Worm (Caenorhabditis elegans) whole organism, L2 larva: ENCODE results near the gene C08F11.12.

Source experiments
- ama-1 ChIP-seq: fragments of 150-350 bp; optimal IDR thresholded peaks from 2 replicates; lab custom pipeline; 2018; ENCODE audit warnings: inconsistent platforms
- egl-27 ChIP-seq: sonication (generic microtip); optimal IDR thresholded peaks from 3 replicates; lab custom pipeline; 2017; ENCODE audit warnings: missing biosample characterization, missing genetic modification reagents, missing genetic modification characterization
- lin-13 ChIP-seq: fragments of 150-350 bp; optimal IDR thresholded peaks from 2 replicates; lab custom pipeline; 2014; ENCODE audit warnings: missing biosample characterization, missing genetic modification reagents, missing genetic modification characterization
- lin-39 ChIP-seq: fragments of 150-350 bp; optimal IDR thresholded peaks from 2 replicates; lab custom pipeline; 2014; ENCODE audit warnings: missing biosample characterization, missing genetic modification reagents, missing genetic modification characterization
- mdl-1 ChIP-seq, 2 experiments: fragments of 150-350 bp in 1 of 2; sonication (generic microtip) in 1 of 2; optimal IDR thresholded peaks; 2 replicates each; lab custom pipeline; 2017; ENCODE audit warnings: missing biosample characterization in 2 of 2, missing genetic modification characterization in 2 of 2
- nhr-10 ChIP-seq: sonication (generic microtip); optimal IDR thresholded peaks from 2 replicates; lab custom pipeline; 2017; ENCODE audit warnings: missing biosample characterization, missing genetic modification characterization
- nhr-23 ChIP-seq: fragments of 150-350 bp; optimal IDR thresholded peaks from 2 replicates; lab custom pipeline; 2014; ENCODE audit warnings: missing biosample characterization, missing genetic modification reagents, missing genetic modification characterization
- nhr-77 ChIP-seq: fragments of 150-350 bp; optimal IDR thresholded peaks from 2 replicates; lab custom pipeline; 2014; ENCODE audit warnings: missing biosample characterization, missing genetic modification characterization
- ztf-4 ChIP-seq: fragments of 150-350 bp; optimal IDR thresholded peaks from 2 replicates; lab custom pipeline; 2014; ENCODE audit warnings: missing biosample characterization, missing genetic modification characterization

DNA sequence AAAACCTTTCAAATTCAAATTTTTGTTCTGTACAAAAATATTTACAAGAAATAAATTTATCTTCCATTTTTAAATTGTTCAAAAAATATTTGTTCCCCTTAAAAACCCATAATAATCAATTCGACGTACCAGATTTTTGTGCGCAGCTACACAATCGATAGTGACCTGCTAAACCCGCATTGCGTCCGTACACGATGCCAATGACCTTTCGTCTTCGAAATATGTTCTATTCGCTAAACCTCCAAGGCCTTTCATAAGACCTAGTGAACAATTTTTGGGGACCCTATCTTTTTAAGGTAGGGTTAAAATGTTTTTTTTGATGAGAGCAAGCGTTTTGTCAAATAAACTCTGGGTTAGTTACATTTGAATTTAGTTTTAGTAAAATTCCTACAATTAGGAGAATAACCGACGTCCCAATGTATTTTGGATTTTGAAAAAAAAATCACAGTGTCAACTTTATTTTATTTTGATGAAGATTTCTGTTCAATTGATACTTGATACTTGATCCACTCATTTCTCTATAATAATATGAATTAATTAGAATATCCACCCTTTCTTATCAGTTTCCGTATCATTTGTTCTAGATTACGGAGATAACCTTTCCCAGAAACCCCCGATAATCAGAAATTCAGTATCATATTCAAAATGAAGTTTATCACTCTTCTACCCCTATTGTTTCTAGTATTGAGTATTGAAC, 49.2 kb downstream of the C08F11.12 start, which contains the start of gene Y45F10B.59:
- TF ChIP-seq nhr-23 (tag; lab: Kevin White, UChicago) (no peak), lin-39 (tag; lab: Kevin White, UChicago) (no peak), nhr-77 (tag; lab: Kevin White, UChicago) (no peak), ama-1 (lab: Kevin White, UChicago) (no peak), egl-27 (tag; lab: Kevin White, UChicago) (no peak), ztf-4 (tag; lab: Kevin White, UChicago) (no peak), nhr-10 (tag; lab: Kevin White, UChicago) (no peak), lin-13 (GFP tag; lab: Kevin White, UChicago) (no peak), mdl-1 (tag; optimal IDR thresholded peaks at IDR 0.05; lab: Kevin White, UChicago) (no peak)
